Fruit fly (Drosophila melanogaster) whole organism, pupa: ENCODE results near the gene CheA84a.

Source experiments
- CG4496 ChIP-seq: fragments of 200-800 bp; sonication (Bioruptor generic); IDR thresholded peaks from 3 replicates; pipeline ENCODE4 v1.3.6; 2022; ENCODE audit warnings: missing biosample characterization, missing genetic modification characterization
- gl ChIP-seq: fragments of 200-800 bp; sonication (Bioruptor generic); optimal IDR thresholded peaks from 2 replicates; lab custom pipeline; 2018; ENCODE audit warnings: missing biosample characterization, mild to moderate bottlenecking, missing genetic modification characterization

DNA sequence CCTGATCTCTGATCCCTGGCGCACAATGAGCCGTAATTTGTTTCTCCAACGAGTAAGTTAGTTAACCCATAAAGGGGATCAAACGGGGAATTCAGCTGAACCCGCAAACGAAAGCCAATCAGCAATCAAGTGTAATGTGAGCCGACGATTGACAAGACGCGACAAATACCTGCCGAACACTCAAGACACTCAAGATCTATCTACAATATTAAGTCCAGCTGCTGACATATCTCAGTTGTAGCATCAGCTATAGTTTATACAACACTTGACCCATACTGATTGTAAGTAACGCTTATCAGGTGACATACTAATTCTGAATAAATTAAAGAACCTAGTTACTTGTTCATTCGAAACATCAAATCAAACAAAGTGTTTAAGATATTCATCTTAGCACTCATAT lies 22.7 kb upstream of the CheA84a start:
- TF ChIP-seq CG4496 (GFP tag; lab: Robert Waterston, UW): no peak
- no peak for TF ChIP-seq gl
